Worm (Caenorhabditis elegans): ENCODE data around the gene C30H6.9.

DNA sequence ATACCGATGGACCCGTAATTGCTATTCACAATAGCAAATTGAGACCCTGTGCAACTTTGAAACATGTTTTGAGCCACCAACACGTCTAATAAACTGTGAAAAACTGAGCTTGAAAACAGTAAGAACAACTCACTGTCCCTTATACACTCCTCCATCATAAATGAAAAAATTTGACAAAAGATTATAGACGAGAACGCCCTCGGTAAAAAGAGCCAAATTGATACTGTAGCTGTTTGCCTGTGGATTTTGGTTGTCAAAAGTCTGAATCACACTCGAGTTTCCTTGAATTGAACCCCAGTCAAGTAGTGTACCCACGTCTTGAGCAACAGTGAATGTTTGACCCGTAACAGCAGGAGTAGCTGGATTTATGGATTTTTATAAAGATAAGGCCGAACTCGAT lies 38.9 kb downstream of the C30H6.9 start:
- no peak for TF ChIP-seq dao-5 (tag; optimal IDR thresholded peaks at IDR 0.05)
- TF ChIP-seq him-1 (tag; optimal IDR thresholded peaks at IDR 0.05) = no peak
- no peak for TF ChIP-seq W03F9.2 (tag; optimal IDR thresholded peaks at IDR 0.05)
